Fruit fly (Drosophila melanogaster) whole organism, embryonic: Measurements from ENCODE around the gene Shc.

Source experiments
- Ada2b ChIP-seq: fragments of 200-800 bp; sonication (Bioruptor generic); IDR thresholded peaks from 2 replicates; pipeline ENCODE4 v1.3.6; 2022; ENCODE audit warnings: missing biosample characterization, missing genetic modification characterization
- Antp ChIP-seq: fragments of 200-800 bp; sonication (Bioruptor generic); optimal IDR thresholded peaks from 3 replicates; lab custom pipeline; 2016; ENCODE audit warnings: missing biosample characterization, missing genetic modification characterization
- CG11695 ChIP-seq: fragments of 200-800 bp; sonication (Bioruptor generic); IDR thresholded peaks from 3 replicates; pipeline ENCODE4 v1.3.6; 2022; ENCODE audit warnings: missing biosample characterization, missing genetic modification characterization
- CG12155 ChIP-seq: fragments of 200-800 bp; sonication (Bioruptor generic); optimal IDR thresholded peaks from 3 replicates; lab custom pipeline; 2016; ENCODE audit warnings: missing biosample characterization, missing genetic modification characterization
- CG12659 ChIP-seq: fragments of 200-800 bp; sonication (Bioruptor generic); optimal IDR thresholded peaks from 3 replicates; lab custom pipeline; 2017; ENCODE audit warnings: mild to moderate bottlenecking, missing biosample characterization, missing genetic modification reagents, missing genetic modification characterization
- CG14441 ChIP-seq: fragments of 200-800 bp; sonication (Bioruptor generic); IDR thresholded peaks from 2 replicates; pipeline ENCODE4 v1.3.6; 2022; ENCODE audit warnings: missing biosample characterization, missing genetic modification characterization
- CG1602 ChIP-seq: fragments of 200-800 bp; sonication (Bioruptor generic); optimal IDR thresholded peaks from 3 replicates; lab custom pipeline; 2016; ENCODE audit warnings: missing biosample characterization, missing genetic modification characterization
- CG2129 ChIP-seq: fragments of 200-800 bp; sonication (Bioruptor generic); IDR thresholded peaks from 2 replicates; pipeline ENCODE4 v1.3.6; 2022; ENCODE audit warnings: missing biosample characterization, missing genetic modification characterization; ENCODE audit not compliant: partially characterized antibody
- CG30020 ChIP-seq: fragments of 200-800 bp; optimal IDR thresholded peaks from 2 replicates; lab custom pipeline; 2019; ENCODE audit warnings: missing biosample characterization, mild to moderate bottlenecking, missing genetic modification characterization, moderate library complexity
- CG31388 ChIP-seq: fragments of 200-800 bp; sonication (Bioruptor generic); optimal IDR thresholded peaks from 2 replicates; lab custom pipeline; 2016; ENCODE audit warnings: missing biosample characterization, missing genetic modification characterization
- CG33213 ChIP-seq: fragments of 200-800 bp; sonication (Bioruptor generic); optimal IDR thresholded peaks from 3 replicates; lab custom pipeline; 2016; ENCODE audit warnings: missing biosample characterization, missing genetic modification characterization
- CG43689 ChIP-seq: fragments of 200-800 bp; sonication (Bioruptor generic); IDR thresholded peaks from 2 replicates; pipeline ENCODE4 v1.3.6; 2022; ENCODE audit warnings: missing biosample characterization, missing genetic modification characterization
- CG4820 ChIP-seq: fragments of 200-800 bp; sonication (Bioruptor generic); optimal IDR thresholded peaks from 3 replicates; lab custom pipeline; 2016; ENCODE audit warnings: missing biosample characterization, missing genetic modification characterization
- CG4854 ChIP-seq: fragments of 200-800 bp; sonication (Bioruptor generic); optimal IDR thresholded peaks from 2 replicates; lab custom pipeline; 2016; ENCODE audit warnings: missing biosample characterization, missing genetic modification characterization, inconsistent platforms
- CG6272 ChIP-seq: fragments of 200-800 bp; sonication (Bioruptor generic); IDR thresholded peaks from 2 replicates; pipeline ENCODE4 v1.3.6; 2022; ENCODE audit warnings: missing biosample characterization, missing genetic modification characterization
- CG6854 ChIP-seq: fragments of 200-800 bp; sonication (Bioruptor generic); optimal IDR thresholded peaks from 3 replicates; lab custom pipeline; 2017; ENCODE audit warnings: missing biosample characterization, mild to moderate bottlenecking, missing genetic modification characterization
- CG7271 ChIP-seq: fragments of 200-800 bp; sonication (Bioruptor generic); optimal IDR thresholded peaks from 2 replicates; lab custom pipeline; 2018; ENCODE audit warnings: missing biosample characterization, mild to moderate bottlenecking, missing genetic modification characterization, moderate library complexity
- CG7357 ChIP-seq: fragments of 200-800 bp; sonication (Bioruptor generic); IDR thresholded peaks from 3 replicates; pipeline ENCODE4 v1.3.6; 2022; ENCODE audit warnings: missing biosample characterization, missing genetic modification characterization
- CG7372 ChIP-seq: fragments of 200-800 bp; sonication (Bioruptor generic); IDR thresholded peaks from 2 replicates; pipeline ENCODE4 v1.3.6; 2022; ENCODE audit warnings: missing biosample characterization, missing genetic modification characterization
- CG7839 ChIP-seq: fragments of 200-800 bp; sonication (Bioruptor generic); optimal IDR thresholded peaks from 3 replicates; lab custom pipeline; 2018; ENCODE audit warnings: missing biosample characterization, mild to moderate bottlenecking, missing genetic modification characterization, moderate library complexity
- CG8290 ChIP-seq, 3 experiments: fragments of 200-800 bp; sonication (Bioruptor generic); optimal IDR thresholded peaks; 2 replicates each; lab custom pipeline; 2016 to 2019; ENCODE audit warnings: missing biosample characterization in 3 of 3, missing genetic modification characterization in 3 of 3, mild to moderate bottlenecking in 2 of 3, moderate library complexity in 1 of 3
- CG8359 ChIP-seq: fragments of 200-800 bp; sonication (Bioruptor generic); optimal IDR thresholded peaks from 2 replicates; lab custom pipeline; 2017; ENCODE audit warnings: missing biosample characterization, mild to moderate bottlenecking, missing genetic modification characterization, borderline replicate concordance
- Dad ChIP-seq: fragments of 200-800 bp; sonication (Bioruptor generic); optimal IDR thresholded peaks from 3 replicates; lab custom pipeline; 2016; ENCODE audit warnings: missing biosample characterization, missing genetic modification characterization
- GATAe ChIP-seq: fragments of 200-800 bp; sonication (Bioruptor generic); conservative IDR thresholded peaks from 2 replicates; pipeline ENCODE4 v1.3.6; 2022; ENCODE audit warnings: missing biosample characterization, missing genetic modification characterization
- Hey ChIP-seq: fragments of 200-800 bp; sonication (Bioruptor generic); optimal IDR thresholded peaks from 3 replicates; lab custom pipeline; 2018; ENCODE audit warnings: missing biosample characterization, mild to moderate bottlenecking, missing genetic modification characterization
- HmgZ ChIP-seq: fragments of 200-800 bp; sonication (Bioruptor generic); optimal IDR thresholded peaks from 2 replicates; lab custom pipeline; 2018; ENCODE audit warnings: missing biosample characterization, mild to moderate bottlenecking, missing genetic modification characterization
- Lpt ChIP-seq: fragments of >200 bp; optimal IDR thresholded peaks from 2 replicates; lab custom pipeline; 2018; ENCODE audit warnings: missing biosample characterization, missing genetic modification characterization
- MTF-1 ChIP-seq: fragments of 200-800 bp; sonication (Bioruptor generic); optimal IDR thresholded peaks from 2 replicates; lab custom pipeline; 2018; ENCODE audit warnings: missing biosample characterization, mild to moderate bottlenecking, missing genetic modification characterization, borderline replicate concordance
- Mes4 ChIP-seq: fragments of 200-800 bp; sonication (Bioruptor generic); optimal IDR thresholded peaks from 2 replicates; lab custom pipeline; 2016; ENCODE audit warnings: missing biosample characterization, missing genetic modification characterization
- Nf-YA ChIP-seq: fragments of 200-800 bp; sonication (Bioruptor generic); IDR thresholded peaks from 2 replicates; pipeline ENCODE4 v1.3.6; 2022; ENCODE audit warnings: missing biosample characterization, missing genetic modification characterization
- Nf-YB ChIP-seq: fragments of 200-800 bp; sonication (Bioruptor generic); optimal IDR thresholded peaks from 3 replicates; lab custom pipeline; 2019; ENCODE audit warnings: missing biosample characterization, mild to moderate bottlenecking, missing genetic modification characterization, moderate library complexity
- Nf-YC ChIP-seq: fragments of 200-800 bp; optimal IDR thresholded peaks from 3 replicates; lab custom pipeline; 2019; ENCODE audit warnings: missing biosample characterization, mild to moderate bottlenecking, missing genetic modification characterization, moderate library complexity
- Six4 ChIP-seq: fragments of 200-800 bp; sonication (Bioruptor generic); optimal IDR thresholded peaks from 2 replicates; lab custom pipeline; 2016; ENCODE audit warnings: missing biosample characterization, missing genetic modification characterization
- Vsx1 ChIP-seq: fragments of 200-800 bp; sonication (Bioruptor generic); optimal IDR thresholded peaks from 2 replicates; lab custom pipeline; 2017; ENCODE audit warnings: missing biosample characterization, mild to moderate bottlenecking, missing genetic modification characterization, missing genetic modification reagents
- az2 ChIP-seq: fragments of 200-800 bp; sonication (Bioruptor generic); optimal IDR thresholded peaks from 3 replicates; lab custom pipeline; 2016; ENCODE audit warnings: missing biosample characterization, missing genetic modification characterization
- cad ChIP-seq: fragments of >200 bp; optimal IDR thresholded peaks from 2 replicates; lab custom pipeline; 2017; ENCODE audit warnings: missing biosample characterization, missing genetic modification characterization
- chinmo ChIP-seq: fragments of 200-800 bp; sonication (Bioruptor generic); IDR thresholded peaks from 4 replicates; pipeline ENCODE4 v1.3.6; 2022; ENCODE audit warnings: missing biosample characterization, missing genetic modification characterization; ENCODE audit not compliant: partially characterized antibody
- corto ChIP-seq: fragments of 200-800 bp; sonication (Bioruptor generic); optimal IDR thresholded peaks from 2 replicates; lab custom pipeline; 2016; ENCODE audit warnings: missing biosample characterization, mild to moderate bottlenecking, missing genetic modification characterization, moderate library complexity
- croc ChIP-seq: fragments of 200-800 bp; sonication (Bioruptor generic); conservative IDR thresholded peaks from 3 replicates; pipeline ENCODE4 v1.3.6; 2022; ENCODE audit warnings: missing biosample characterization, missing genetic modification characterization
- gem ChIP-seq: fragments of 200-800 bp; sonication (Bioruptor generic); optimal IDR thresholded peaks from 2 replicates; lab custom pipeline; 2019; ENCODE audit warnings: missing biosample characterization, mild to moderate bottlenecking, missing genetic modification characterization, moderate library complexity
- h ChIP-seq: fragments of >200 bp; optimal IDR thresholded peaks from 2 replicates; lab custom pipeline; 2017
- hb ChIP-seq: fragments of 200-800 bp; sonication (Bioruptor generic); IDR thresholded peaks from 3 replicates; pipeline ENCODE4 v1.3.6; 2022; ENCODE audit warnings: missing biosample characterization, missing genetic modification characterization; ENCODE audit not compliant: partially characterized antibody
- ind ChIP-seq: fragments of 200-800 bp; sonication (Bioruptor generic); optimal IDR thresholded peaks from 3 replicates; lab custom pipeline; 2016; ENCODE audit warnings: missing biosample characterization, missing genetic modification characterization
- inv ChIP-seq: fragments of 200-800 bp; sonication (Bioruptor generic); IDR thresholded peaks from 2 replicates; pipeline ENCODE4 v1.3.6; 2022; ENCODE audit warnings: missing biosample characterization, missing genetic modification characterization; ENCODE audit not compliant: partially characterized antibody
- jumu ChIP-seq: fragments of 200-800 bp; sonication (Bioruptor generic); optimal IDR thresholded peaks from 3 replicates; lab custom pipeline; 2016; ENCODE audit warnings: missing biosample characterization, missing genetic modification characterization
- lab ChIP-seq: fragments of 200-800 bp; sonication (Bioruptor generic); optimal IDR thresholded peaks from 3 replicates; lab custom pipeline; 2017; ENCODE audit warnings: missing biosample characterization, missing genetic modification characterization, mild to moderate bottlenecking, moderate library complexity, missing genetic modification reagents
- lilli ChIP-seq: fragments of 200-800 bp; sonication (Bioruptor generic); optimal IDR thresholded peaks from 3 replicates; lab custom pipeline; 2016; ENCODE audit warnings: missing biosample characterization, missing genetic modification characterization
- pan ChIP-seq, 4 experiments: fragments of >200 bp in 3 of 4; fragments of 200-800 bp in 1 of 4; sonication (Bioruptor generic) in 1 of 4; optimal IDR thresholded peaks in 3 of 4; IDR thresholded peaks in 1 of 4; 2 replicates each; pipeline versions ENCODE4 v1.3.6 to Lab custom; 2017 to 2022; ENCODE audit warnings: missing biosample characterization in 2 of 4, missing genetic modification characterization in 2 of 4, mixed read lengths in 1 of 4
- pzg ChIP-seq: fragments of 200-800 bp; sonication (Bioruptor generic); optimal IDR thresholded peaks from 3 replicates; lab custom pipeline; 2018; ENCODE audit warnings: missing biosample characterization, mild to moderate bottlenecking, missing genetic modification characterization, moderate library complexity
- twi ChIP-seq: fragments of 200-800 bp; optimal IDR thresholded peaks from 2 replicates; lab custom pipeline; 2019; ENCODE audit warnings: missing biosample characterization, mild to moderate bottlenecking, missing genetic modification characterization, moderate library complexity

The Shc gene

DNA sequence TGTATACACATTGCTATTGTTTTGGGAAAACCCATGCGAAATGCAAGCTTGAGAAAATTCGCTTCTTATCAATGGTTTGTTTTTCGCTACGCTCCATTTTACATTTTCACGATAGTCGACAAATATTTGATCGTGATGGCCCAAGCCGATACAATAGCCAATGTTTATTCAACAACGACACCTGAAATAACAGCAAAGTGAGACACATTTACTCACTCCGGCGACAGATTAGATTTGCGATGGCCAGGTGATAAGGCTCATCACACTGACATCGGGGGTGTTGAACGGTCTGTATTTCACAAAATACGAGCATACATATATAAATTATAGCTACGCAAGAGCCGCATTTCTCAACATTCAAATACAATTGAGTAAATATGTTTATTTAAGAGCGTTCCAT is 29.7 kb upstream of the Shc start (continued):
- TF ChIP-seq CG8359 (GFP tag; lab: Kevin White, UChicago) (peak; percentile 56), chinmo (GFP tag; lab: Robert Waterston, UW) (no peak), CG2129 (GFP tag; lab: Robert Waterston, UW) (no peak), Vsx1 (GFP tag; lab: Kevin White, UChicago) (peak; percentile 83), MTF-1 (peak; percentile 87), CG4854 (GFP tag; lab: Kevin White, UChicago) (peak; percentile 66), CG7357 (GFP tag; lab: Robert Waterston, UW) (no peak), CG31388 (GFP tag; lab: Kevin White, UChicago) (no peak), Nf-YA (GFP tag; lab: Robert Waterston, UW) (0 out of 2 replicates have a peak, but pooled peaks have one; percentile 31), corto (GFP tag; lab: Kevin White, UChicago) (no peak), CG7372 (GFP tag; lab: Robert Waterston, UW) (no peak), CG43689 (GFP tag; lab: Robert Waterston, UW) (no peak), Nf-YC (tag; lab: Kevin White, UChicago) (peak; percentile 22), Mes4 (GFP tag; lab: Kevin White, UChicago) (no peak), Hey (tag; lab: Kevin White, UChicago) (peak; percentile 58), Lpt (GFP tag; lab: Kevin White, UChicago) (no peak), CG33213 (peak; percentile 75), lab (GFP tag; lab: Kevin White, UChicago) (peak; percentile 97), jumu (GFP tag; lab: Kevin White, UChicago) (no peak), pan (optimal IDR thresholded peaks at IDR 0.05; lab: Kevin White, UChicago) (no peak), pan (GFP tag; optimal IDR thresholded peaks at IDR 0.05 in 1 of 2, IDR thresholded peaks at IDR 0.05 in 1 of 2) (peak in 1 of 2 experiments; percentile 36), CG14441 (peak; percentile 33; the same call in 1 of the 2 replicates), CG6854 (peak; percentile 82), CG12155 (GFP tag; lab: Kevin White, UChicago) (no peak), Nf-YB (no peak), CG7271 (tag; lab: Kevin White, UChicago) (peak; percentile 28), CG6272 (GFP tag; lab: Robert Waterston, UW) (no peak), croc (GFP tag; lab: Robert Waterston, UW) (no peak), CG30020 (tag; lab: Kevin White, UChicago) (no peak), CG7839 (peak; percentile 3), inv (GFP tag; lab: Robert Waterston, UW) (no peak), Ada2b (GFP tag; lab: Robert Waterston, UW) (peak; percentile 24; the same call in 1 of the 2 replicates), CG12659 (GFP tag; lab: Kevin White, UChicago) (peak; percentile 20), az2 (GFP tag; lab: Kevin White, UChicago) (no peak), pzg (peak; percentile 18), gem (peak; percentile 47), Six4 (GFP tag; lab: Kevin White, UChicago) (no peak), CG1602 (GFP tag; lab: Kevin White, UChicago) (no peak), CG8290 (GFP tag; optimal IDR thresholded peaks at IDR 0.05; lab: Kevin White, UChicago) (peak; percentile 53), CG8290 (tag; optimal IDR thresholded peaks at IDR 0.05; lab: Kevin White, UChicago) (peak in 1 of 2 experiments; percentile 91), Antp (GFP tag; lab: Kevin White, UChicago) (peak; percentile 28), Dad (GFP tag; lab: Kevin White, UChicago) (peak; percentile 59), ind (GFP tag; lab: Kevin White, UChicago) (no peak), lilli (GFP tag; lab: Kevin White, UChicago) (peak; percentile 17), GATAe (GFP tag; lab: Robert Waterston, UW) (peak; percentile 23; the same call in 1 of the 2 replicates), hb (GFP tag; lab: Robert Waterston, UW) (no peak), CG11695 (GFP tag; lab: Robert Waterston, UW) (peak; percentile 59; the same call in 2 of the 3 replicates), twi (peak; percentile 42), cad (GFP tag; lab: Kevin White, UChicago) (no peak), h (lab: Kevin White, UChicago) (no peak), CG4820 (peak; percentile 12), HmgZ (tag; lab: Kevin White, UChicago) (peak; percentile 44)
